Fruit fly (Drosophila melanogaster) whole organism, embryonic: Measurements from ENCODE around the gene TwdlL.

Experiments
- Awh ChIP-seq: fragments of 200-800 bp; sonication (Bioruptor generic); IDR thresholded peaks from 2 replicates; pipeline ENCODE4, ENCODE4 v1.3.6; 2022; ENCODE audit warnings: missing biosample characterization, missing genetic modification characterization
- BEAF-32 ChIP-seq: fragments of 200-800 bp; sonication (Bioruptor generic); optimal IDR thresholded peaks from 3 replicates; lab custom pipeline; 2017; ENCODE audit warnings: missing biosample characterization, missing genetic modification characterization, mild to moderate bottlenecking, moderate library complexity, missing genetic modification reagents
- CG10321 ChIP-seq: fragments of 200-800 bp; sonication (Bioruptor generic); IDR thresholded peaks from 2 replicates; pipeline ENCODE4 v1.3.6; 2022; ENCODE audit warnings: missing biosample characterization, missing genetic modification characterization
- CG10543 ChIP-seq: fragments of 200-800 bp; sonication (Bioruptor generic); optimal IDR thresholded peaks from 3 replicates; lab custom pipeline; 2017; ENCODE audit warnings: missing biosample characterization, mild to moderate bottlenecking, missing genetic modification characterization, moderate library complexity
- CG13775 ChIP-seq: fragments of 200-800 bp; sonication (Bioruptor generic); optimal IDR thresholded peaks from 3 replicates; lab custom pipeline; 2017; ENCODE audit warnings: missing biosample characterization, mild to moderate bottlenecking, missing genetic modification characterization
- CG14441 ChIP-seq: fragments of 200-800 bp; sonication (Bioruptor generic); IDR thresholded peaks from 2 replicates; pipeline ENCODE4 v1.3.6; 2022; ENCODE audit warnings: missing biosample characterization, missing genetic modification characterization
- CG14667 ChIP-seq: fragments of 200-800 bp; sonication (Bioruptor generic); IDR thresholded peaks from 2 replicates; pipeline ENCODE4 v1.3.6; 2022; ENCODE audit warnings: missing biosample characterization, missing genetic modification characterization
- CG1602 ChIP-seq: fragments of 200-800 bp; sonication (Bioruptor generic); optimal IDR thresholded peaks from 3 replicates; lab custom pipeline; 2016; ENCODE audit warnings: missing biosample characterization, missing genetic modification characterization
- CG18011 ChIP-seq: fragments of 200-800 bp; sonication (Bioruptor generic); optimal IDR thresholded peaks from 2 replicates; lab custom pipeline; 2017; ENCODE audit warnings: missing biosample characterization, missing genetic modification characterization, mild to moderate bottlenecking, moderate library complexity, missing genotype
- CG18619 ChIP-seq: fragments of 200-800 bp; sonication (Bioruptor generic); optimal IDR thresholded peaks from 3 replicates; lab custom pipeline; 2017; ENCODE audit warnings: missing biosample characterization, mild to moderate bottlenecking, missing genetic modification characterization
- CG6791 ChIP-seq: fragments of 200-800 bp; sonication (Bioruptor generic); IDR thresholded peaks from 3 replicates; pipeline ENCODE4 v1.3.6; 2022; ENCODE audit warnings: missing biosample characterization, missing genetic modification characterization; ENCODE audit not compliant: partially characterized antibody
- CG7372 ChIP-seq: fragments of 200-800 bp; sonication (Bioruptor generic); IDR thresholded peaks from 2 replicates; pipeline ENCODE4 v1.3.6; 2022; ENCODE audit warnings: missing biosample characterization, missing genetic modification characterization
- CG8924 ChIP-seq: fragments of 200-800 bp; optimal IDR thresholded peaks from 3 replicates; lab custom pipeline; 2019; ENCODE audit warnings: missing biosample characterization, mild to moderate bottlenecking, missing genetic modification characterization, moderate library complexity
- D19A ChIP-seq: fragments of 200-800 bp; optimal IDR thresholded peaks from 3 replicates; lab custom pipeline; 2019; ENCODE audit warnings: missing biosample characterization, mild to moderate bottlenecking, missing genetic modification characterization, moderate library complexity
- D19B ChIP-seq: fragments of 200-800 bp; sonication (Bioruptor generic); optimal IDR thresholded peaks from 2 replicates; lab custom pipeline; 2017; ENCODE audit warnings: missing biosample characterization, mild to moderate bottlenecking, missing genetic modification characterization
- Deaf1 ChIP-seq: fragments of 200-800 bp; optimal IDR thresholded peaks from 3 replicates; lab custom pipeline; 2019; ENCODE audit warnings: missing biosample characterization, mild to moderate bottlenecking, missing genetic modification characterization, moderate library complexity
- Dip3 ChIP-seq: fragments of 200-800 bp; sonication (Bioruptor generic); optimal IDR thresholded peaks from 3 replicates; lab custom pipeline; 2016; ENCODE audit warnings: missing biosample characterization, missing genetic modification characterization
- Doc3 ChIP-seq: fragments of 200-800 bp; sonication (Bioruptor generic); IDR thresholded peaks from 3 replicates; pipeline ENCODE4 v1.3.6; 2022; ENCODE audit warnings: missing biosample characterization, missing genetic modification characterization; ENCODE audit not compliant: partially characterized antibody
- Fer2 ChIP-seq: fragments of 200-800 bp; sonication (Bioruptor generic); optimal IDR thresholded peaks from 2 replicates; lab custom pipeline; 2018; ENCODE audit warnings: missing biosample characterization, mild to moderate bottlenecking, missing genetic modification characterization, moderate library complexity
- H15 ChIP-seq: fragments of 200-800 bp; sonication (Bioruptor generic); IDR thresholded peaks from 3 replicates; pipeline ENCODE4 v1.3.6; 2022; ENCODE audit warnings: missing biosample characterization, missing genetic modification characterization
- Mes4 ChIP-seq: fragments of 200-800 bp; sonication (Bioruptor generic); optimal IDR thresholded peaks from 2 replicates; lab custom pipeline; 2016; ENCODE audit warnings: missing biosample characterization, missing genetic modification characterization
- NK7.1 ChIP-seq: fragments of 200-800 bp; sonication (Bioruptor generic); optimal IDR thresholded peaks from 3 replicates; lab custom pipeline; 2016; ENCODE audit warnings: missing biosample characterization, missing genetic modification characterization
- Nf-YB ChIP-seq: fragments of 200-800 bp; sonication (Bioruptor generic); optimal IDR thresholded peaks from 3 replicates; lab custom pipeline; 2019; ENCODE audit warnings: missing biosample characterization, mild to moderate bottlenecking, missing genetic modification characterization, moderate library complexity
- Nf-YC ChIP-seq: fragments of 200-800 bp; optimal IDR thresholded peaks from 3 replicates; lab custom pipeline; 2019; ENCODE audit warnings: missing biosample characterization, mild to moderate bottlenecking, missing genetic modification characterization, moderate library complexity
- Oli ChIP-seq: fragments of 200-800 bp; sonication (Bioruptor generic); optimal IDR thresholded peaks from 2 replicates; lab custom pipeline; 2018; ENCODE audit warnings: missing biosample characterization, mild to moderate bottlenecking, missing genetic modification characterization, moderate library complexity
- Rfx ChIP-seq: fragments of 200-800 bp; sonication (Bioruptor generic); IDR thresholded peaks from 2 replicates; pipeline ENCODE4 v1.3.6; 2022; ENCODE audit warnings: missing biosample characterization, missing genetic modification characterization
- Sin3A ChIP-seq: fragments of >200 bp; optimal IDR thresholded peaks from 2 replicates; lab custom pipeline; 2018
- Six4 ChIP-seq: fragments of 200-800 bp; sonication (Bioruptor generic); optimal IDR thresholded peaks from 2 replicates; lab custom pipeline; 2016; ENCODE audit warnings: missing biosample characterization, missing genetic modification characterization
- Xrp1 ChIP-seq: fragments of 200-800 bp; sonication (Bioruptor generic); IDR thresholded peaks from 2 replicates; pipeline ENCODE4 v1.3.6; 2022; ENCODE audit warnings: missing biosample characterization, missing genetic modification characterization
- abd-A ChIP-seq: fragments of 200-800 bp; sonication (Bioruptor generic); optimal IDR thresholded peaks from 3 replicates; lab custom pipeline; 2019; ENCODE audit warnings: missing biosample characterization, mild to moderate bottlenecking, missing genetic modification characterization, moderate library complexity
- amos ChIP-seq: fragments of 200-800 bp; sonication (Bioruptor generic); IDR thresholded peaks from 2 replicates; pipeline ENCODE4 v1.3.6; 2022; ENCODE audit warnings: missing biosample characterization, missing genetic modification characterization; ENCODE audit not compliant: partially characterized antibody
- az2 ChIP-seq: fragments of 200-800 bp; sonication (Bioruptor generic); optimal IDR thresholded peaks from 3 replicates; lab custom pipeline; 2016; ENCODE audit warnings: missing biosample characterization, missing genetic modification characterization
- bab2 ChIP-seq: fragments of 200-800 bp; sonication (Bioruptor generic); optimal IDR thresholded peaks from 2 replicates; lab custom pipeline; 2016; ENCODE audit warnings: missing biosample characterization, missing genetic modification characterization
- bcd ChIP-seq: fragments of 200-800 bp; sonication (Bioruptor generic); optimal IDR thresholded peaks from 2 replicates; lab custom pipeline; 2017; ENCODE audit warnings: missing biosample characterization, mild to moderate bottlenecking, missing genetic modification characterization
- chinmo ChIP-seq: fragments of 200-800 bp; sonication (Bioruptor generic); IDR thresholded peaks from 4 replicates; pipeline ENCODE4 v1.3.6; 2022; ENCODE audit warnings: missing biosample characterization, missing genetic modification characterization; ENCODE audit not compliant: partially characterized antibody
- crp ChIP-seq, 2 experiments: fragments of 200-800 bp; sonication (Bioruptor generic); optimal IDR thresholded peaks; 2 replicates in 1 of 2; 3 replicates in 1 of 2; lab custom pipeline; 2017; ENCODE audit warnings: missing biosample characterization in 2 of 2, missing genetic modification characterization in 2 of 2, mild to moderate bottlenecking in 1 of 2, moderate library complexity in 1 of 2
- ewg ChIP-seq: fragments of 200-800 bp; sonication (Bioruptor generic); optimal IDR thresholded peaks from 3 replicates; lab custom pipeline; 2017; ENCODE audit warnings: mild to moderate bottlenecking, missing biosample characterization, missing genetic modification reagents, missing genetic modification characterization
- eyg ChIP-seq: fragments of 200-800 bp; sonication (Bioruptor generic); optimal IDR thresholded peaks from 3 replicates; lab custom pipeline; 2016; ENCODE audit warnings: missing biosample characterization, missing genetic modification characterization
- ftz-f1 ChIP-seq: fragments of 200-800 bp; sonication (Bioruptor generic); optimal IDR thresholded peaks from 2 replicates; lab custom pipeline; 2016; ENCODE audit warnings: missing biosample characterization, missing genetic modification characterization
- gcm ChIP-seq: fragments of 200-800 bp; sonication (Bioruptor generic); optimal IDR thresholded peaks from 2 replicates; lab custom pipeline; 2019; ENCODE audit warnings: missing biosample characterization, mild to moderate bottlenecking, missing genetic modification characterization, moderate library complexity
- peb ChIP-seq: fragments of 200-800 bp; sonication (Bioruptor generic); IDR thresholded peaks from 2 replicates; pipeline ENCODE4 v1.3.6; 2022; ENCODE audit warnings: missing biosample characterization, missing genetic modification characterization
- ranshi ChIP-seq: fragments of 200-800 bp; sonication (Bioruptor generic); IDR thresholded peaks from 2 replicates; pipeline ENCODE4 v1.3.6; 2022; ENCODE audit warnings: missing biosample characterization, missing genetic modification characterization
- rib ChIP-seq: fragments of 200-800 bp; sonication (Bioruptor generic); IDR thresholded peaks from 2 replicates; pipeline ENCODE4 v1.3.6; 2022; ENCODE audit warnings: missing biosample characterization, missing genetic modification characterization
- ro ChIP-seq: fragments of 200-800 bp; sonication (Bioruptor generic); IDR thresholded peaks from 2 replicates; pipeline ENCODE4 v1.3.6; 2022; ENCODE audit warnings: missing biosample characterization, missing genetic modification characterization
- scrt ChIP-seq: fragments of 200-800 bp; sonication (Bioruptor generic); optimal IDR thresholded peaks from 2 replicates; lab custom pipeline; 2018; ENCODE audit warnings: missing biosample characterization, mild to moderate bottlenecking, missing genetic modification characterization, moderate library complexity
- sens ChIP-seq: fragments of 200-800 bp; sonication (Bioruptor generic); peaks from one replicate; lab custom pipeline; 2016; ENCODE audit warnings: missing biosample characterization, missing genetic modification characterization
- tup ChIP-seq: fragments of 200-800 bp; sonication (Bioruptor generic); optimal IDR thresholded peaks from 2 replicates; lab custom pipeline; 2016; ENCODE audit warnings: missing biosample characterization, mild to moderate bottlenecking, missing genetic modification characterization, moderate library complexity
- twi ChIP-seq: fragments of 200-800 bp; optimal IDR thresholded peaks from 2 replicates; lab custom pipeline; 2019; ENCODE audit warnings: missing biosample characterization, mild to moderate bottlenecking, missing genetic modification characterization, moderate library complexity
- z ChIP-seq: fragments of 200-800 bp; sonication (Bioruptor generic); IDR thresholded peaks from 3 replicates; pipeline ENCODE4 v1.3.6; 2022; ENCODE audit warnings: missing biosample characterization, missing genetic modification characterization

TwdlL gene

DNA sequence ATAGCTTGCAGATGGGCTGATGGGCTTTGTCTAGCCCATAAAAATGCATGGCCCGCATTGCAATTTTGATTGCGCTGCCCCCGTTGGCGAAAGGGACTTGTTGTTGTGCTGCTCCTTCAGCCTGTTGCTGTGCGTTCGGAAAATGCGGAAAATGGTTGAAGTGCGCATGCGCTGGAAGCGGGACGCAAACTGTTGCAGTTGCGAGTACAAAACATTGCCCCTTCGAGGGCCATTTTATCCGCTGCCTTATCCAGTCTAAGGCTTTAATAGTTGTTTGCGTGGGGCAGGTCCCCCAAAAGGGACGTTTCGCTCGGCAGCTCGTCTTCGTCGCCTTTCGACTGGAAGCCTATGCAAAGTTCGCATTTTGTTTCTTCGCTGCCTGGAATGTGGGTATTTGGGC, 19.0 kb downstream of the TwdlL start:
- TF ChIP-seq CG14441 (GFP tag; lab: Robert Waterston, UW) (no peak), Deaf1 (peak; percentile 82), twi (no peak), peb (GFP tag; lab: Robert Waterston, UW) (no peak), abd-A (tag; lab: Kevin White, UChicago) (peak; percentile 28), ewg (GFP tag; lab: Kevin White, UChicago) (peak; percentile 70), scrt (GFP tag; lab: Kevin White, UChicago) (peak; percentile 97)

DNA sequence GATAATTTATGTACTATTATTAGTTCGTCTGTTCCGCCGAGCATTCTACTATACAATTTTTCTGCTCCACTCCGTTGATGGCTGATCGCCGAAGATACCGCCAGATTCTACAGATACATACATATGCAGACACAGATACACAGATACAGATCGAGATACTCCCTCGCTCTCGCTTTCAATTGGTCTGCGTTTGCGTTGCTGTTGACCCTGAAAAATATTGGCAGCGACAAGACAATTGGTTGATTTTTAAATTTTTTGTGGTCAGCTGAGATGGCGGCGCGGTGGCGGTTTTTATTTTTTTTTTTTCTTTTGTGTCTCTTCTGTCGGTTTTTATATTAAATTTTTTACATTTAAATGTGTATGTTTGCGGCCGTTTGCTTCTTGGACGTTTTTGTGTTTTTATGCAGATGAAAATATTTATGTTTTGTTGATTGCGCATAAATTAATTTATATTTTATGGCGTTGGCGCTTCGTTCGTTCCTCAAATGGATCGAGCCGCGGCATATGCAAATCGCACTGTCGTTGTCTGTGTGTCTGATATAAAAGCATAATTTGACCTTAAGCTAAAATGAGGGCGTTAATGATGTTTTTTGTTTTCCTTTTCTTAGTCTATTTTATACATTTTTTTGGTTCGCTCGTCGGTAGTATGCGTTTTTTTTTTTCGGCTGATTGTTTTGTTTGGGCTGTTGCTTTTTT, 31.5 kb downstream of the TwdlL start:
- TF ChIP-seq abd-A (tag; lab: Kevin White, UChicago) (peak; percentile 91), CG6791 (GFP tag; lab: Robert Waterston, UW) (no peak), Doc3 (GFP tag; lab: Robert Waterston, UW) (no peak), CG13775 (no peak), Mes4 (GFP tag; lab: Kevin White, UChicago) (no peak), Rfx (GFP tag; lab: Robert Waterston, UW) (no peak), z (GFP tag; lab: Robert Waterston, UW) (no peak), Fer2 (tag; lab: Kevin White, UChicago) (no peak), ranshi (GFP tag; lab: Robert Waterston, UW) (no peak), gcm (GFP tag; lab: Kevin White, UChicago) (no peak), ro (GFP tag; lab: Robert Waterston, UW) (no peak), CG10543 (no peak), amos (GFP tag; lab: Robert Waterston, UW) (no peak), CG18011 (GFP tag; lab: Kevin White, UChicago) (no peak), bcd (no peak), BEAF-32 (no peak), sens (GFP tag; lab: Kevin White, UChicago) (peak; percentile 36), Dip3 (GFP tag; lab: Kevin White, UChicago) (no peak), bab2 (no peak), Oli (tag; lab: Kevin White, UChicago) (no peak), H15 (GFP tag; lab: Robert Waterston, UW) (no peak), CG14667 (GFP tag; lab: Robert Waterston, UW) (no peak), Awh (GFP tag; lab: Robert Waterston, UW) (peak; percentile 75), chinmo (GFP tag; lab: Robert Waterston, UW) (peak; percentile 81; the same call in 1 of the 4 replicates), crp (GFP tag; optimal IDR thresholded peaks at IDR 0.05; lab: Kevin White, UChicago) (no peak), rib (GFP tag; lab: Robert Waterston, UW) (no peak), CG10321 (GFP tag; lab: Robert Waterston, UW) (no peak), az2 (GFP tag; lab: Kevin White, UChicago) (no peak), eyg (no peak), Six4 (GFP tag; lab: Kevin White, UChicago) (no peak), twi (no peak), D19B (no peak), tup (GFP tag; lab: Kevin White, UChicago) (no peak), Nf-YB (peak; percentile 22), Nf-YC (tag; lab: Kevin White, UChicago) (peak; percentile 55), CG7372 (GFP tag; lab: Robert Waterston, UW) (no peak), D19A (tag; lab: Kevin White, UChicago) (no peak), Xrp1 (no peak), Sin3A (lab: Kevin White, UChicago) (no peak), CG1602 (GFP tag; lab: Kevin White, UChicago) (no peak), ftz-f1 (GFP tag; lab: Kevin White, UChicago) (peak; percentile 31), NK7.1 (no peak), CG8924 (tag; lab: Kevin White, UChicago) (no peak), CG18619 (GFP tag; lab: Kevin White, UChicago) (no peak)
